Fruit fly (Drosophila melanogaster): ENCODE results near the gene pb.

- TF ChIP-seq EcR (GFP tag; optimal IDR thresholded peaks at IDR 0.05) (no peak), CG8478 (optimal IDR thresholded peaks at IDR 0.05) (no peak), usp (GFP tag; optimal IDR thresholded peaks at IDR 0.05) (no peak)
Measured at dm6 chr3R:6688160-6688559, 53.7 kb downstream of the pb start.

Data from whole organism.